Worm (Caenorhabditis elegans) whole organism, midembryonic: ENCODE data around the gene F07C6.2.

ENCODE experiments used
- T22C8.4 ChIP-seq: fragments of 200-800 bp; sonication (Bioruptor generic); IDR thresholded peaks from 2 replicates; pipeline ENCODE4 v1.3.6; 2022; ENCODE audit warnings: missing genetic modification characterization, missing compliant biosample characterization
- med-1 ChIP-seq: sonication (generic microtip); optimal IDR thresholded peaks from 2 replicates; lab custom pipeline; 2017; ENCODE audit warnings: missing genetic modification characterization, mild to moderate bottlenecking, missing compliant biosample characterization, antibody characterized with exemption, missing genetic modification reagents; ENCODE audit not compliant: insufficient read depth
- tab-1 ChIP-seq: fragments of 200-800 bp; sonication (Bioruptor generic); IDR thresholded peaks from 2 replicates; pipeline ENCODE4 v1.3.6; 2022; ENCODE audit warnings: missing genetic modification characterization, missing compliant biosample characterization

- TF ChIP-seq T22C8.4 (GFP tag; lab: Robert Waterston, UW) (no peak), med-1 (no peak), tab-1 (no peak)
Measured at ce11 chrIV:12762782-12763181, 28.2 kb upstream of the F07C6.2 start.
